Fruit fly (Drosophila melanogaster) S2 (cell line): ENCODE measurements around the gene CG43249.

Experiments
- CG8478 ChIP-seq: fragments of >200 bp; optimal IDR thresholded peaks from 2 replicates; lab custom pipeline; 2018
- CTCF ChIP-seq, 2 experiments: fragments of >200 bp; optimal IDR thresholded peaks; 2 replicates each; lab custom pipeline; 2018

DNA sequence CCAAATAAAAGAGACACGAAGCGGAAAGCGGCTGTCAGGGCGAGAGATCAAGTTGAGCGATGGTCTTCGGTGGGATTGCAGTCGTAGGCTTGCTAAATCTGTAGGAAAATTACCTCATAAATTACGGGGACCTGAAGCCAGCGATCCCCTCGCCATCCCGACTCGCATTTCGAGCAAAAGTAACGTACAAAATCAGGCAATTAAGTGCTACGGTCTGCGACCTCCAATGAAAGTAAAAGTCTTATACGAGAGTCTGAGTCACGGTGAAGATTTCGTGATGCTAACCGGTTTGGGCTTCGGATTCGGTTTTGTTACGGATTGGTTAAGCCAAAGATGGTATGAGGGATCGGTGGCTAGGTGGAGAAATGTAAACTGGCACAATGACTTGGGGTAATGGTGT is 35.8 kb downstream of the CG43249 start:
- TF ChIP-seq CTCF (optimal IDR thresholded peaks at IDR 0.05; lab: Kevin White, UChicago) (no peak), CG8478 (lab: Kevin White, UChicago) (no peak)
